Worm (Caenorhabditis elegans): ENCODE results near the gene F43C11.7.

- TF ChIP-seq nhr-12 (tag; optimal IDR thresholded peaks at IDR 0.05) (no peak), zag-1 (tag; optimal IDR thresholded peaks at IDR 0.05) (no peak), nhr-47 (tag; optimal IDR thresholded peaks at IDR 0.05) (no peak), hlh-17 (GFP tag; optimal IDR thresholded peaks at IDR 0.05; ENCODE audit: borderline replicate concordance) (no peak), ama-1 (optimal IDR thresholded peaks at IDR 0.05) (no peak), skn-1 (tag; optimal IDR thresholded peaks at IDR 0.05) (no peak), ceh-88 (GFP tag; IDR thresholded peaks at IDR 0.05) (no peak), nhr-237 (tag; optimal IDR thresholded peaks at IDR 0.05) (no peak)
Measured at ce11 chrII:2383334-2383733, 47.6 kb downstream of the F43C11.7 start, which contains the start of gene F16G10.8.
